Fruit fly (Drosophila melanogaster): Measurements from ENCODE around the gene CG13308.

The CG13308 gene

DNA sequence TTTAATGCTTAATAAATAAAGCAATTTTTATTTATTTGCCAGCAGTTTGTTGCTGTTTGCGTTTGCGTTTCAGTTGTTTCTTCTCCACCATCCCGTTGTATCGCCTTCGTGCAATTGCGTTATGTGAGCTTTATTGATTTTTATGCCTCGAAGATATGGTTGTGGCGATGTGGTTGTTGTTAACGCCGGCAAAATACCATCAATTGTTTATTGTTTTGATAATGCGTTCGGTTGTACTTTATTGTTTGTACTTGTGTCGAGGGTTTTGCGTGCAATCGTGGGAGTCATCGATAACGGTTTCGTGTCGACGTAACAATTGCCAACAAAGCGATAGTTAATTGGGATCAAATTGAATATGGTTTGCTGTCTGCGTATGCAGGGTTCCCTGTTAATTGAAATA, 34.0 kb downstream of the CG13308 start:
- no peak for TF ChIP-seq noc (tag; optimal IDR thresholded peaks at IDR 0.05)

DNA sequence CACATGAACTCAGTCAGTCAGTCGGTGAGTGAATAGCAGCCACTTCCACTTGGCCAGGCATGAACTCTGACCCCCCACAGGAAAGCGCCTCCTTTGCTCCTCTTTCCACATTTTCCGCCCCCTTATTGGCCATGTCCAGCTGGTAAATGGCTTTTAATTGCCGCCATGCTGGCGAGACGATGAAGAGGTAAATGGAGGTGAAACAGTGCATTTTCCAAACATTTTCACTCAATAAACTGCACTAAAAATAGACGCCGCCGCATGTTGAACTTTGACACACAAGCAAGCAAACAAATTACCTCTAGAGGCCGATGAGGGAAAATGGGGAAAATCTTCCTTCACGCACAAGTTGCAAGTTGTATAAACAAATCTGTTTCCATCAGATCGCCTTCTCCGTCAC, 41.5 kb downstream of the CG13308 start:
- no peak for TF ChIP-seq noc (tag; optimal IDR thresholded peaks at IDR 0.05)

DNA sequence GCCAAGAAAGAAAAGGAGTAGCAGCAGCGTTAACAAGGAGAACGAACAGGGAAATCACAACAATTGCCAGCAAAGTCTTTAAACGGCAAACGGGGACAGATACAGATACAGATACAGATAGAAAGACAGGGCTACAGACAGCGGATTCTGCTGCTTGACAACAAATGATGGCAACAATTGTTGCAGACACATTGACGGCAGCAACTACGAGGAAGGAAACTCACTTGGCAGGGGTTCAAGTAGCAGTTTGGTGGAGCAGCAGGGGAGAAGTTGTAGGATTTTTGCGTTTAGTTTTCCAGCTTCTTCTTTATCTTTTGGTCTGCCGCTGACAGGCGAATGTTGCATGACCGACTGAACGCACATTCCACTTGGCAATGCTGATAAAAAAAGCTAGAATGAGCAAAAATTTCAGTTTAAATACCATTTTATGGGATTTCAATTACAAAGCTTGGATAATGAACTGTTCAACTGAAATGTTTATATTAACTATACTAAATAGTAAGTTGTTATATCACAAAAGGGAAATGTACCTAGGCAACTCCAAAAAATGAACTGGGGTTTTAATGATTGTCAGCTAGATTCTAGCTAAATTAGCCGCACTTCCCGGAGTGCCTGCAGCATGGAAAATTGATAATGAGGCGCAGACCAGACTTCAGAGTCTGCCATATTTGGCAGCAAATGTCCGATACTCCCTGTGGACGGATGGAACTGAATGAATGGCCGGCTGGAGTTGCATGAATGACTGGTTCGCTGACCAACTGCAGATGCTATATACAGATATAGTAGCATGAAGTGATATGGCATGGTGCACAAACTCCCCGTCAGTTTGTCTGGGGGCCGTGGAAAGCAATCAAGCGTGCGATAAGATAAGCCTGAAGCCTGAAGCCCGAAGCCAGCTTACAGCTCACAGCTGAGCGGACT, 42.7 kb downstream of the CG13308 start:
- TF ChIP-seq noc (tag; optimal IDR thresholded peaks at IDR 0.05): no peak

DNA sequence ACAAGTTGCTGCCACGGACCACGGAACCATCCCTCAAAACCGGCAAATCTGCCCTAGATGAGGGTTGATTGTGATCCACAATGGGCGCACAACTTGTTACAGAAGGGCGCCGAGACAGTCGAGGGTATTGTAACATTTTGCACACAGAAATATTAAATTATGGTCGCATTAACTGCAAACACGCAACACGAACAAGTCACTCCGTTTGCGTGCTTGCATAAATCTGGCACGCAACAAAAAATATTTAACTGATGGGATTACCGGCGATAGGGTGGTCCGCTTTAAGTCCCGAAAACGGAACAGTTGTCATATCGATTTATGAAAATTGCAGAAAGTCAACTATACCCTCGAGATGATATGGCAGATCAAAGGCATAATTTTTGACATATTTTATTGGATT, 43.6 kb downstream of the CG13308 start:
- TF ChIP-seq noc (tag; optimal IDR thresholded peaks at IDR 0.05): no peak

DNA sequence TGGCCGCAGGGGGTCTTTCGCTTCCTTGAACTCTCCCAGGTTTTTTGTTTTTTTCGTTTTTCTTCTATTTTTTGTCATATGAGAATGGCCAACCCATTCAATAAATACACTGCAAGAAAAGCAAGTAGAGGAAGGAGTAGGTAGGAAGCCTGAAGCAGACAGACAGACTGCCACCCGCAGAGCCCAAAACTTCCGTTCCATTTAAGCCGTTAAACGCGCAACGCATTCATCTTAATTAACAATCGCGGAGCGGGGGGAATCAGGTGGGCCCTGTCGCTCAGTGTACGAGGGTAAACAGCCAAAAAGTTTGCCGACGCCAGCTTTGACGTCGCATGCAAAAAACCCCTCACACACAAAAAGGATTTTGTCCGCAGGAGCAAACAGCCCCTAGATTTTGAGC, 44.6 kb downstream of the CG13308 start:
- no peak for TF ChIP-seq noc (tag; optimal IDR thresholded peaks at IDR 0.05)

DNA sequence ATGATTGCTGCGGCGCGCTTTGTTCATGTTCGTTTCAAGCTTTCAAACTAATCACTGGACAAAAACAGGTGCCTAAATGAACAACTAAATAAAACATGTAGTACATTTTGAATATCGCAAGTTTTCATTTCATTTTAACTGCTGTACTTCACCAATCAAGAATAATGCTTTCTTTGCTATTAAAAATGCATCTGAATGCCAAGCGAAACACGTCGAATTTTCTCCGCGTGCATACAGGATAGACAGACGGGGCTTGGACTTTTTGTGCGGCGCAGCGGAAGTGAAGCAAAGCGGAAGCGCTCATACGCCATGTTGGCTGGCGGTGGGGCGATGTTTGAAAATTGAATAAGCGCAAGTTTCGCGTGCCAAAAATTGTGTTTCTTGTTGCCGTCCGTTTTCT, 45.0 kb downstream of the CG13308 start:
- no peak for TF ChIP-seq noc (tag; optimal IDR thresholded peaks at IDR 0.05)

DNA sequence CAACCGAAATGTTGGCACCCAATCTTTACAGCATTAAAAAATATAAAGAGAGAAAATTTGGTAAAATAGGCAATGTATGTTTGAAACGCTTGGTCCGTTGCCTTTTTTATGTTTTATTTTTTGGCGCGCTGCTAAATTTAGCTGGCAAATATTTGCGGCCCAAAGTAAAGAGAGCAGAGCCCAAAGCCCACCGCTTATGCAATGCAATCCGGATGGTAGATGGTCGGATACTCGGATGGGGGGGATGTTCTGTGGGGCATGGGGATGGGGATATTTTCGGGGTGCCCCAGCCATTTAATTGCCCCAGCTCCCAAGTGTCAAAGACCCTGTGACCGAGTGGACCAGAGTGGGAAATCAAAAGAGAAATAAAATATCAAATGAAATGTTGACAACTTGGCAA, 46.9 kb downstream of the CG13308 start:
- no peak for TF ChIP-seq noc (tag; optimal IDR thresholded peaks at IDR 0.05)

DNA sequence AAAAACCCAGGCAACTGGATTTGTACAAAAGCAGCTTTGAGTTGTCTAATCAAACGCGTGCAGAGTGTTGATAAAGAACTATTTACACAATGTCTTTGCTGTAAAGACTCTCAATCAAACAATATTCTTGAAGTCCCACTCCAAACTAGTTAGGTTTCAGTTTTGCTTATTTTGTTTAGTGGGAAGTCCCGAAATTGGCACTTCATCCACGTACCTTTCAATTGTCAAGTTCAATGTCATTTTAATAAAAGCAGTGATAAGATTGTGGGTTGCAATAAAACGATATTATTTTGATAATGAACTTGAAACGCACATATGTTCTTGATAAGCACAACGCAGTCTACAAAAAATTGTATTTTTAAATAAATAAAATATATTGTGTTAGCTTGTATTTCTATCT, 48.5 kb downstream of the CG13308 start:
- TF ChIP-seq noc (tag; optimal IDR thresholded peaks at IDR 0.05): no peak

DNA sequence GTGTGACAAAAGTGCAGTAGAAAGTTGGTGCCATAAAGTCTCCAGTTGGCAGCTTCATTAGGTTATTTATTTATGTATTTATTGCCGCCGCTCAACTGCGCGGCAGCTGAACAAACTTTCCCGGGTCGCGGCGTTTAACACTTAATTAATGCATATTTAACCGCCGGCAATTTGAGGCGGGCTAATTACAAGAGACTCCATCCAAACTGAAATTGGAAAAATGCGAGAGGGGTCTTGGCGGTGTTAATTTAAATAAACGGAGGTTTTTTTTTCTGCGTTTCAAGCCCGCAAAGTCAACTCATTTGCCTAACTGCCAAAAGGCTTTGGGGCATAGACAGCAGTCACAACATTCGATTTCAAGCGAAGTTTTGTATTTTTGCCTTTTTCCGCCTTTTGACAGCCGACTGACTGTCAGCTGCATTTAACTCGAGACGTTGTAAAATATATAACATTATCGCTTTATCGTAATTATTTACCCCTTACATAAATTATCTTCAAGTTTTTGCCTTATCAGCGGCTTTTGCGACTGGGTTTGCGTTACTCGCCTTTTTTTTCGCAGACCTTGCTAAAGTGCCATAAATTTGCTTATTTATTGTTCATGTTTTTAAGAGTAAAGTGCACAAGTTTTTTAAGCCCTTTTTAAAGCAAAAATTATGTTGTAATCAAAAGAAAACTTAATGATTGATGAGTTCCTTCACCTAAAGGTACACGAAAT, 49.5 kb downstream of the CG13308 start:
- TF ChIP-seq noc (tag; optimal IDR thresholded peaks at IDR 0.05): no peak
